Fruit fly (Drosophila melanogaster) whole organism, prepupa: Measurements from ENCODE around the gene CG34330.

Experiments
- CG1621 ChIP-seq: fragments of 200-800 bp; sonication (Bioruptor generic); optimal IDR thresholded peaks from 3 replicates; lab custom pipeline; 2018; ENCODE audit warnings: missing biosample characterization, mild to moderate bottlenecking, missing genetic modification characterization
- CG6163 ChIP-seq: fragments of 200-800 bp; sonication (Bioruptor generic); IDR thresholded peaks from 3 replicates; pipeline ENCODE4 v1.3.6; 2022; ENCODE audit warnings: missing biosample characterization, missing genetic modification characterization
- CG6854 ChIP-seq: fragments of 200-800 bp; sonication (Bioruptor generic); optimal IDR thresholded peaks from 2 replicates; lab custom pipeline; 2017; ENCODE audit warnings: missing biosample characterization, mild to moderate bottlenecking, missing genetic modification characterization
- CG8632 ChIP-seq: fragments of 200-800 bp; sonication (Bioruptor generic); optimal IDR thresholded peaks from 3 replicates; lab custom pipeline; 2016; ENCODE audit warnings: missing biosample characterization, missing genetic modification characterization
- CG9139 ChIP-seq: fragments of 200-800 bp; sonication (Bioruptor generic); optimal IDR thresholded peaks from 3 replicates; lab custom pipeline; 2017; ENCODE audit warnings: missing biosample characterization, mild to moderate bottlenecking, missing genetic modification characterization
- Eip75B ChIP-seq: fragments of 200-800 bp; sonication (Bioruptor generic); optimal IDR thresholded peaks from 3 replicates; lab custom pipeline; 2016; ENCODE audit warnings: missing biosample characterization, missing genetic modification characterization
- Hr39 ChIP-seq: fragments of 200-800 bp; sonication (Bioruptor generic); optimal IDR thresholded peaks from 2 replicates; lab custom pipeline; 2016; ENCODE audit warnings: missing biosample characterization, missing genetic modification characterization
- OdsH ChIP-seq: fragments of 200-800 bp; sonication (Bioruptor generic); optimal IDR thresholded peaks from 3 replicates; lab custom pipeline; 2016; ENCODE audit warnings: missing biosample characterization, missing genetic modification characterization
- dac ChIP-seq: fragments of 200-800 bp; sonication (Bioruptor generic); optimal IDR thresholded peaks from 2 replicates; lab custom pipeline; 2017; ENCODE audit warnings: missing biosample characterization, mild to moderate bottlenecking, missing genetic modification characterization
- topi ChIP-seq: fragments of 200-800 bp; sonication (Bioruptor generic); optimal IDR thresholded peaks from 3 replicates; lab custom pipeline; 2016; ENCODE audit warnings: missing biosample characterization, missing genetic modification characterization

DNA sequence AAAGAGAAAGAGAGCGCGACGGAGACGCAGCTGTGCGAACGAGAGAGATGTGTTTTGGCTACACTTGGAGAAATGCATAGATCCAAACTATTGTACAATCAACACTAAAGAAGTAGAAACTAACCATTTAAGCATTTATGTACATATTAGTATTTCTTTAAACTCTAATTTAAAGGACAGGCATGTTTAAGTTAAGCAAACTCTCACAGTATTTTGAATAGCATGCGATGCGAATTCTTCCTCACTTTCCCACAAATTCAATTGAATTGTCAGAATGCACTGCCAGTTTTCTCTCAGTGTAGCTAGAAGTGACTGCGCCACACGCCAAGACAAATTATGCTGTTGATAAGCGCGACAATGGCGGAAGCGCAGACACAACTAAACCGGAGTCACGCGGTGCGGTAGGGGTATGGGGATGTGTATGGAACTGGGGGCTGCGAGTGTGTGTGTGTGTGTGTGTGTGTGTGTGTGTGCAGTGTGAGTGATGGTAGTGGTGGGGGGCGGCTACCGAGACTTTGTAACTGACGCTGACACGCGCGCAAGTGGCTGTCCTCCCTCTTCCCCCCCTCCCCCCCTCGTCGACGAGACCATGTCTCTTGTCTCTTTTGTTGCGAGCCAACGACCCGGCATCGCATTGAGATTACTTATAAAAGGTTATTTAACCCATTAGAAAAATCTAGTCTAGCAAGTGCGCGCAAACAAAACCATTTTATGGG is 38.2 kb upstream of the CG34330 start:
- no peak for TF ChIP-seq topi (GFP tag; lab: Kevin White, UChicago)
- no peak for TF ChIP-seq Eip75B (GFP tag; lab: Kevin White, UChicago)
- TF ChIP-seq CG9139 (GFP tag; lab: Kevin White, UChicago) = no peak
- TF ChIP-seq CG6163 (GFP tag; lab: Robert Waterston, UW) = no peak
- no peak for TF ChIP-seq dac
- TF ChIP-seq CG1621 (tag; lab: Kevin White, UChicago) = no peak
- no peak for TF ChIP-seq CG8632 (GFP tag; lab: Kevin White, UChicago)
- TF ChIP-seq Hr39 = no peak
- TF ChIP-seq OdsH (GFP tag; lab: Kevin White, UChicago) = peak; percentile 27
- TF ChIP-seq CG6854 (GFP tag; lab: Kevin White, UChicago) = no peak
